Worm (Caenorhabditis elegans): ENCODE measurements around the gene W03G11.4.

Gene W03G11.4

ce11 chrX:12038728-12039127, 54.2 kb downstream of the W03G11.4 start:
- TF ChIP-seq attf-5 (GFP tag; optimal IDR thresholded peaks at IDR 0.05) (no peak), nhr-120 (GFP tag; IDR thresholded peaks at IDR 0.05) (no peak), hsf-1 (GFP tag; IDR thresholded peaks at IDR 0.05) (no peak), K12H6.12 (tag; optimal IDR thresholded peaks at IDR 0.05) (no peak), akir-1 (GFP tag; optimal IDR thresholded peaks at IDR 0.05) (no peak), F57A8.1 (GFP tag; optimal IDR thresholded peaks at IDR 0.05) (no peak), lir-1 (GFP tag; conservative IDR thresholded peaks at IDR 0.05) (no peak), cebp-2 (GFP tag; IDR thresholded peaks at IDR 0.05) (no peak), Y53G8AR.9 (GFP tag; conservative IDR thresholded peaks at IDR 0.05) (no peak), F37B4.10 (GFP tag; IDR thresholded peaks at IDR 0.05) (no peak), sea-2 (GFP tag; IDR thresholded peaks at IDR 0.05) (no peak), ztf-18 (tag; optimal IDR thresholded peaks at IDR 0.05) (no peak), rpc-1 (optimal IDR thresholded peaks at IDR 0.05) (no peak), rpc-1 (tag; optimal IDR thresholded peaks at IDR 0.05) (no peak), Y79H2A.3 (GFP tag; conservative IDR thresholded peaks at IDR 0.05) (no peak), snpc-1.3 (tag; optimal IDR thresholded peaks at IDR 0.05; ENCODE audit: insufficient read depth) (no peak), zfh-2 (GFP tag; conservative IDR thresholded peaks at IDR 0.05) (no peak)

ce11 chrX:12037978-12038377, 55.0 kb downstream of the W03G11.4 start:
- TF ChIP-seq F39B2.1 (GFP tag; IDR thresholded peaks at IDR 0.05) (no peak), atf-7 (tag; optimal IDR thresholded peaks at IDR 0.05) (no peak), zfh-2 (GFP tag; conservative IDR thresholded peaks at IDR 0.05) (no peak), T07F8.4 (tag; optimal IDR thresholded peaks at IDR 0.05) (no peak), T26A5.8 (tag; optimal IDR thresholded peaks at IDR 0.05) (no peak), dox-1 (GFP tag; IDR thresholded peaks at IDR 0.05) (no peak), nfya-1 (tag; optimal IDR thresholded peaks at IDR 0.05; ENCODE audit: borderline replicate concordance, insufficient read depth) (no peak), lin-40 (tag; optimal IDR thresholded peaks at IDR 0.05) (no peak), snpc-1.3 (tag; optimal IDR thresholded peaks at IDR 0.05; ENCODE audit: insufficient read depth) (no peak), madf-3 (GFP tag; IDR thresholded peaks at IDR 0.05) (no peak), pbrm-1 (GFP tag; IDR thresholded peaks at IDR 0.05) (no peak), madf-10 (tag; optimal IDR thresholded peaks at IDR 0.05) (no peak), mes-4 (tag; optimal IDR thresholded peaks at IDR 0.05) (no peak), K11D2.4 (GFP tag; IDR thresholded peaks at IDR 0.05) (no peak), nhr-90 (tag; optimal IDR thresholded peaks at IDR 0.05) (no peak), aptf-3 (GFP tag; IDR thresholded peaks at IDR 0.05) (no peak)

- TF ChIP-seq Y53F4B.3 (GFP tag; IDR thresholded peaks at IDR 0.05) (no peak), C06A6.2 (GFP tag; conservative IDR thresholded peaks at IDR 0.05) (no peak), ztf-3 (GFP tag; optimal IDR thresholded peaks at IDR 0.05) (no peak)
Measured at ce11 chrX:12036114-12036513, 56.8 kb downstream of the W03G11.4 start.

- no peak for TF ChIP-seq hmg-20 (GFP tag; IDR thresholded peaks at IDR 0.05)
- no peak for TF ChIP-seq sea-2 (GFP tag; IDR thresholded peaks at IDR 0.05)
- TF ChIP-seq madf-8 (GFP tag; conservative IDR thresholded peaks at IDR 0.05), result no peak
- TF ChIP-seq dox-1 (GFP tag; IDR thresholded peaks at IDR 0.05), result no peak
Measured at ce11 chrX:12034661-12035060, 58.3 kb downstream of the W03G11.4 start.
